Worm (Caenorhabditis elegans) whole organism, late embryonic: ENCODE results near the gene Y38H8A.7.

Source experiments
- ceh-24 ChIP-seq: sonication (generic microtip); optimal IDR thresholded peaks from 2 replicates; lab custom pipeline; 2016; ENCODE audit warnings: mild to moderate bottlenecking, missing genetic modification characterization, missing compliant biosample characterization
- ceh-9 ChIP-seq: sonication (generic microtip); optimal IDR thresholded peaks from 2 replicates; lab custom pipeline; 2016; ENCODE audit warnings: mild to moderate bottlenecking, missing genetic modification characterization, inconsistent platforms, missing compliant biosample characterization
- dmd-4 ChIP-seq: sonication (generic microtip); optimal IDR thresholded peaks from 2 replicates; lab custom pipeline; 2016; ENCODE audit warnings: borderline replicate concordance, missing genetic modification characterization, missing compliant biosample characterization
- fkh-10 ChIP-seq: fragments of 150-350 bp; optimal IDR thresholded peaks from 2 replicates; lab custom pipeline; 2014; ENCODE audit warnings: missing biosample characterization, missing genetic modification reagents, missing genetic modification characterization
- fkh-6 ChIP-seq: sonication (generic microtip); optimal IDR thresholded peaks from 2 replicates; lab custom pipeline; 2016; ENCODE audit warnings: missing genetic modification characterization, missing compliant biosample characterization
- madf-2 ChIP-seq: sonication (generic microtip); optimal IDR thresholded peaks from 2 replicates; lab custom pipeline; 2017; ENCODE audit warnings: missing genetic modification characterization, missing compliant biosample characterization
- mec-3 ChIP-seq: sonication (generic microtip); optimal IDR thresholded peaks from 2 replicates; lab custom pipeline; 2016; ENCODE audit warnings: borderline replicate concordance, missing genetic modification characterization, missing compliant biosample characterization
- pqm-1 ChIP-seq: sonication (generic microtip); optimal IDR thresholded peaks from 2 replicates; lab custom pipeline; 2016; ENCODE audit warnings: missing genetic modification characterization, missing compliant biosample characterization
- rnt-1 ChIP-seq: sonication (generic microtip); optimal IDR thresholded peaks from 2 replicates; lab custom pipeline; 2016; ENCODE audit warnings: missing genetic modification characterization, missing compliant biosample characterization

DNA sequence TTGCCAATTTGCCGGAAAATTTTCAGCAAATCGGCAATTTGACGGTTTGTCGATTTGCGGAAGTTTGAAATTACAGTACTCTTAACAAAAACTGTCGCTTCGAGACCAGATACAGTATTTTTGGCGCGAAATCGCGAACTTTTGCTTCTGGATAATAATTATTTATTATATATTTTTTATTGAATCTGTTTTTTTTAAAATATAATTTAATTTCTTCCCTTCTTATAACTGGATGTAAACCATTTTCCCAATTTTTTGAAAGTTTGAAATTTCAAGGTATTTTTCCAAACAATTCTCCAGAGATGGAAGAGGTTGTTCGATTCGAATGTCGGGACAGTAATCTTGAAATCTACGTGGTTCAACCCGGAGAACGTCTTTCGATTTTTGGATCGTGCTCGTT, 33.1 kb upstream of the Y38H8A.7 start, which contains the start of gene nol-9:
- TF ChIP-seq fkh-10 (GFP tag; lab: Kevin White, UChicago) (no peak), rnt-1 (no peak), dmd-4 (no peak), ceh-9 (tag; lab: Kevin White, UChicago) (no peak), ceh-24 (tag; lab: Kevin White, UChicago) (no peak), madf-2 (tag; lab: Kevin White, UChicago) (no peak), fkh-6 (tag; lab: Kevin White, UChicago) (no peak), pqm-1 (no peak), mec-3 (tag; lab: Kevin White, UChicago) (no peak)
